Worm (Caenorhabditis elegans): ENCODE results near the gene srd-41.

- TF ChIP-seq W03F9.2 (tag; optimal IDR thresholded peaks at IDR 0.05) = no peak
- TF ChIP-seq him-1 (tag; optimal IDR thresholded peaks at IDR 0.05) = no peak
- no peak for TF ChIP-seq dao-5 (tag; optimal IDR thresholded peaks at IDR 0.05)
These were observed 32.4 kb downstream of the srd-41 start, which contains the start of gene nspc-14 for ce11 chrX:12358957-12359356.
